Fruit fly (Drosophila melanogaster): ENCODE data around the gene psidin.

- TF ChIP-seq CTCF (optimal IDR thresholded peaks at IDR 0.05) (no peak), CG8478 (optimal IDR thresholded peaks at IDR 0.05) (no peak)
Measured at dm6 chr3R:19999474-19999873, 22.0 kb upstream of the psidin start.
